Worm (Caenorhabditis elegans) whole organism, late embryonic: ENCODE data around the gene tmc-1.

Experiments used
- Y22D7AL.16 ChIP-seq: sonication (generic microtip); optimal IDR thresholded peaks from 2 replicates; lab custom pipeline; 2016; ENCODE audit warnings: missing genetic modification characterization, missing compliant biosample characterization
- ama-1 ChIP-seq: fragments of 150-350 bp; optimal IDR thresholded peaks from 2 replicates; lab custom pipeline; 2014
- ceh-18 ChIP-seq: sonication (generic microtip); optimal IDR thresholded peaks from 2 replicates; lab custom pipeline; 2016; ENCODE audit warnings: missing genetic modification characterization, missing compliant biosample characterization
- ceh-2 ChIP-seq: sonication (generic microtip); optimal IDR thresholded peaks from 2 replicates; lab custom pipeline; 2016; ENCODE audit warnings: missing genotype, missing genetic modification characterization, missing compliant biosample characterization
- ceh-9 ChIP-seq: sonication (generic microtip); optimal IDR thresholded peaks from 2 replicates; lab custom pipeline; 2016; ENCODE audit warnings: mild to moderate bottlenecking, missing genetic modification characterization, inconsistent platforms, missing compliant biosample characterization
- dmd-4 ChIP-seq: sonication (generic microtip); optimal IDR thresholded peaks from 2 replicates; lab custom pipeline; 2016; ENCODE audit warnings: borderline replicate concordance, missing genetic modification characterization, missing compliant biosample characterization
- fkh-10 ChIP-seq: fragments of 150-350 bp; optimal IDR thresholded peaks from 2 replicates; lab custom pipeline; 2014; ENCODE audit warnings: missing biosample characterization, missing genetic modification reagents, missing genetic modification characterization
- lim-6 ChIP-seq: sonication (generic microtip); optimal IDR thresholded peaks from 2 replicates; lab custom pipeline; 2016; ENCODE audit warnings: missing genetic modification characterization, missing compliant biosample characterization
- madf-2 ChIP-seq: sonication (generic microtip); optimal IDR thresholded peaks from 2 replicates; lab custom pipeline; 2017; ENCODE audit warnings: missing genetic modification characterization, missing compliant biosample characterization
- nhr-11 ChIP-seq: fragments of 150-350 bp; optimal IDR thresholded peaks from 2 replicates; lab custom pipeline; 2014; ENCODE audit warnings: missing biosample characterization, missing genetic modification characterization
- rnt-1 ChIP-seq: sonication (generic microtip); optimal IDR thresholded peaks from 2 replicates; lab custom pipeline; 2016; ENCODE audit warnings: missing genetic modification characterization, missing compliant biosample characterization
- sox-4 ChIP-seq: sonication (generic microtip); optimal IDR thresholded peaks from 2 replicates; lab custom pipeline; 2017; ENCODE audit warnings: mild to moderate bottlenecking, missing genetic modification characterization, inconsistent platforms, missing compliant biosample characterization
- tbx-2 ChIP-seq: sonication (generic microtip); optimal IDR thresholded peaks from 2 replicates; lab custom pipeline; 2016; ENCODE audit warnings: missing genetic modification characterization, missing compliant biosample characterization

- TF ChIP-seq ceh-9 (tag; lab: Kevin White, UChicago) (no peak), fkh-10 (GFP tag; lab: Kevin White, UChicago) (no peak), madf-2 (tag; lab: Kevin White, UChicago) (no peak), ama-1 (lab: Kevin White, UChicago) (no peak), dmd-4 (no peak), Y22D7AL.16 (tag; lab: Kevin White, UChicago) (no peak), rnt-1 (tag; lab: Kevin White, UChicago) (no peak), lim-6 (no peak), sox-4 (no peak), nhr-11 (tag; lab: Kevin White, UChicago) (no peak), ceh-18 (tag; lab: Kevin White, UChicago) (peak; percentile 12), ceh-2 (tag; lab: Kevin White, UChicago) (no peak), tbx-2 (tag; lab: Kevin White, UChicago) (no peak)
Observed at ce11 chrX:1122198-1122597, 39.8 kb upstream of the tmc-1 start.
